Fruit fly (Drosophila melanogaster): ENCODE measurements around the gene CG32086.

CG32086 gene

dm6 chr3L:11554338-11554737 lies 29.5 kb downstream of the CG32086 start (continued):
- no peak for TF ChIP-seq Opbp (GFP tag; IDR thresholded peaks at IDR 0.05; ENCODE audit: partially characterized antibody)
- peak; percentile 53; the same call in 2 of the 3 replicates for TF ChIP-seq Optix (GFP tag; IDR thresholded peaks at IDR 0.05)
- peak; percentile 77 for TF ChIP-seq Nf-YB (GFP tag; optimal IDR thresholded peaks at IDR 0.05)
- TF ChIP-seq vnd (GFP tag; IDR thresholded peaks at IDR 0.05; ENCODE audit: partially characterized antibody): no peak
- TF ChIP-seq en (GFP tag; optimal IDR thresholded peaks at IDR 0.05): peak; percentile 2
- TF ChIP-seq CG6791 (GFP tag; IDR thresholded peaks at IDR 0.05; ENCODE audit: partially characterized antibody): no peak
- TF ChIP-seq CG4360 (GFP tag; IDR thresholded peaks at IDR 0.05): peak; percentile 56; the same call in 1 of the 2 replicates
- no peak for TF ChIP-seq HLH4C (GFP tag; IDR thresholded peaks at IDR 0.05; ENCODE audit: partially characterized antibody)
- no peak for TF ChIP-seq fru (optimal IDR thresholded peaks at IDR 0.05)
- peak; percentile 4 for TF ChIP-seq Hmx (GFP tag; optimal IDR thresholded peaks at IDR 0.05)
- no peak for TF ChIP-seq gcm2 (GFP tag; optimal IDR thresholded peaks at IDR 0.05)
- peak; percentile 96 for TF ChIP-seq CG15696 (tag; optimal IDR thresholded peaks at IDR 0.05)
- TF ChIP-seq wek (GFP tag; optimal IDR thresholded peaks at IDR 0.05): peak; percentile 38
- no peak for TF ChIP-seq ftz-f1 (GFP tag; optimal IDR thresholded peaks at IDR 0.05)
- TF ChIP-seq exex (tag; optimal IDR thresholded peaks at IDR 0.05): no peak
- peak; percentile 77 for TF ChIP-seq kni (GFP tag; optimal IDR thresholded peaks at IDR 0.05)
- peak; percentile 57 for TF ChIP-seq CG8388 (GFP tag; optimal IDR thresholded peaks at IDR 0.05)
- TF ChIP-seq stc (GFP tag; IDR thresholded peaks at IDR 0.05): peak; percentile 56; the same call in 1 of the 2 replicates
- no peak for TF ChIP-seq sd (tag; optimal IDR thresholded peaks at IDR 0.05)
- peak; percentile 79 for TF ChIP-seq CG17359 (tag; optimal IDR thresholded peaks at IDR 0.05)
- peak; percentile 86 for TF ChIP-seq CG30403 (GFP tag; optimal IDR thresholded peaks at IDR 0.05)
- TF ChIP-seq B-H1 (GFP tag; IDR thresholded peaks at IDR 0.05): peak; percentile 56; the same call in 1 of the 3 replicates
- TF ChIP-seq Dp (GFP tag; optimal IDR thresholded peaks at IDR 0.05): no peak
- TF ChIP-seq CG34224 (GFP tag; IDR thresholded peaks at IDR 0.05; ENCODE audit: partially characterized antibody): no peak
- TF ChIP-seq CG12219 (GFP tag; optimal IDR thresholded peaks at IDR 0.05): peak; percentile 71
- TF ChIP-seq CG12071 (GFP tag; optimal IDR thresholded peaks at IDR 0.05): peak; percentile 29
- peak; percentile 51 for TF ChIP-seq HLH54F (GFP tag; optimal IDR thresholded peaks at IDR 0.05)
- TF ChIP-seq CG10462 (GFP tag; optimal IDR thresholded peaks at IDR 0.05): peak; percentile 76
- TF ChIP-seq CG13775 (GFP tag; optimal IDR thresholded peaks at IDR 0.05): peak; percentile 82
- TF ChIP-seq Bgb (GFP tag; IDR thresholded peaks at IDR 0.05; ENCODE audit: partially characterized antibody): no peak
- TF ChIP-seq Oaz (GFP tag; IDR thresholded peaks at IDR 0.05): no peak
- TF ChIP-seq Ptx1 (GFP tag; IDR thresholded peaks at IDR 0.05): peak; percentile 74
- TF ChIP-seq ATbp (GFP tag; optimal IDR thresholded peaks at IDR 0.05): peak; percentile 68
- TF ChIP-seq Hr3 (GFP tag; optimal IDR thresholded peaks at IDR 0.05): peak; percentile 77
- TF ChIP-seq Six4 (GFP tag; optimal IDR thresholded peaks at IDR 0.05): peak; percentile 83
- no peak for TF ChIP-seq ham (GFP tag; IDR thresholded peaks at IDR 0.05)
- TF ChIP-seq CG2120 (GFP tag; optimal IDR thresholded peaks at IDR 0.05): peak; percentile 53
- TF ChIP-seq Ssrp (tag; optimal IDR thresholded peaks at IDR 0.05): peak; percentile 88
- peak; percentile 78 for TF ChIP-seq CG8359 (GFP tag; optimal IDR thresholded peaks at IDR 0.05; ENCODE audit: borderline replicate concordance)
- no peak for TF ChIP-seq sr (GFP tag; IDR thresholded peaks at IDR 0.05)
- peak; percentile 70 for TF ChIP-seq Mes4 (GFP tag; optimal IDR thresholded peaks at IDR 0.05)
- TF ChIP-seq pan (optimal IDR thresholded peaks at IDR 0.05): no peak
- peak in 1 of 2 experiments; percentile 76 for TF ChIP-seq pan (GFP tag; optimal IDR thresholded peaks at IDR 0.05 in 1 of 2, IDR thresholded peaks at IDR 0.05 in 1 of 2)
- no peak for TF ChIP-seq al (GFP tag; IDR thresholded peaks at IDR 0.05)
- TF ChIP-seq zfh1 (GFP tag; IDR thresholded peaks at IDR 0.05): peak; percentile 94
- peak; percentile 37 for TF ChIP-seq crc (GFP tag; optimal IDR thresholded peaks at IDR 0.05)
- TF ChIP-seq ac (GFP tag; optimal IDR thresholded peaks at IDR 0.05): peak; percentile 98
- TF ChIP-seq CrebB (tag; optimal IDR thresholded peaks at IDR 0.05): peak; percentile 40
- TF ChIP-seq CG3407 (GFP tag; optimal IDR thresholded peaks at IDR 0.05): peak; percentile 85
- no peak for TF ChIP-seq wdn (GFP tag; IDR thresholded peaks at IDR 0.05)
- TF ChIP-seq CG8765 (GFP tag; IDR thresholded peaks at IDR 0.05): peak; percentile 88
